Worm (Caenorhabditis elegans): ENCODE data around the gene sdz-27.

The sdz-27 gene

DNA sequence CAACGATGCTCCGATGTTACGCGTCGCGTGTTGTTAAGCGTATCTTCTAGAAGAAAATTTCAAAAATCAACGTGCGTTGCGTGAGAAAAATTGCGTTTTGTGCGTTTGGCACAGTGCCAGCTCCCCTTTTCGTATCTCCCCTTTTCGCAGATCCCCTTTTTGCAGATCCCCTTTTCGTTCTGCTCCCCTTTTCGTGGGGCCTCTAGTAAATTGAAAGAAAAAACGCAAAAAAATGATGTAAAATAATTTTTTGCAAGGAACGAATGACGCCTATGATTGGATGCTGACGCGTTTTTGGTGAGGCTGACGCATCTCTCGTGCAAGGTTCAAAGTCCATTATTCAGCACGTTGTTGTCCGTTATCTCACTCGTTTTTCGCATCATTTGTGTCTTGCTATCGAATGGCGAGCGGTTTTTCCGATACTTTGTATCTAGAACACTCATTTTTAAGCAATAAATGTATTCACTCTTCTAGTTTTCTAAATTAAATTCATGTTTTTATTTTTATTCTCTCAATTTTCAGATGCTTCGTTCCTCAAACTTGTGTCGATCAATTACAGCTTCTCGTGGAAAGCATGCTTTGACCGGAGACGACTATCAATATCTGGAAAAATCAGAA is 7.6 kb upstream of the sdz-27 start, which contains the start of gene cpt-2 (continued):
- TF ChIP-seq xnd-1 (tag; optimal IDR thresholded peaks at IDR 0.05) (peak; percentile 44), Y67H2A.10 (GFP tag; conservative IDR thresholded peaks at IDR 0.05) (peak; percentile 43; the same call in 1 of the 2 replicates), Y95B8A.8 (GFP tag; IDR thresholded peaks at IDR 0.05) (peak; percentile 79; the same call in 1 of the 2 replicates), bed-2 (GFP tag; IDR thresholded peaks at IDR 0.05) (peak; percentile 86), mcd-1 (GFP tag; IDR thresholded peaks at IDR 0.05) (peak; percentile 92), ekl-4 (GFP tag; IDR thresholded peaks at IDR 0.05) (peak; percentile 86; the same call in 1 of the 2 replicates), aptf-2 (GFP tag; conservative IDR thresholded peaks at IDR 0.05) (0 out of 2 replicates have a peak, but pooled peaks have one; percentile 38), pbrm-1 (GFP tag; IDR thresholded peaks at IDR 0.05) (peak; percentile 90), B0336.3 (GFP tag; IDR thresholded peaks at IDR 0.05) (peak; percentile 76), tbp1 (GFP tag; optimal IDR thresholded peaks at IDR 0.05) (peak; percentile 67), attf-3 (GFP tag; conservative IDR thresholded peaks at IDR 0.05) (peak; percentile 76), madf-8 (GFP tag; conservative IDR thresholded peaks at IDR 0.05) (peak; percentile 63), dpl-1 (GFP tag; optimal IDR thresholded peaks at IDR 0.05) (peak; percentile 44), C17E4.6 (GFP tag; IDR thresholded peaks at IDR 0.05) (peak; percentile 88), snpc-4 (GFP tag; optimal IDR thresholded peaks at IDR 0.05) (peak; percentile 13), snpc-4 (tag; optimal IDR thresholded peaks at IDR 0.05) (peak; percentile 27 to 71 (median 62)), Y56A3A.18 (GFP tag; IDR thresholded peaks at IDR 0.05) (peak; percentile 58; the same call in 1 of the 2 replicates), ztf-26 (tag; optimal IDR thresholded peaks at IDR 0.05) (peak; percentile 54), ceh-100 (GFP tag; IDR thresholded peaks at IDR 0.05) (peak; percentile 98), egl-44 (GFP tag; IDR thresholded peaks at IDR 0.05) (peak; percentile 92), C06A6.2 (GFP tag; conservative IDR thresholded peaks at IDR 0.05) (peak; percentile 65), atf-7 (tag; optimal IDR thresholded peaks at IDR 0.05) (peak; percentile 73), lin-54 (GFP tag; optimal IDR thresholded peaks at IDR 0.05) (peak; percentile 86)

DNA sequence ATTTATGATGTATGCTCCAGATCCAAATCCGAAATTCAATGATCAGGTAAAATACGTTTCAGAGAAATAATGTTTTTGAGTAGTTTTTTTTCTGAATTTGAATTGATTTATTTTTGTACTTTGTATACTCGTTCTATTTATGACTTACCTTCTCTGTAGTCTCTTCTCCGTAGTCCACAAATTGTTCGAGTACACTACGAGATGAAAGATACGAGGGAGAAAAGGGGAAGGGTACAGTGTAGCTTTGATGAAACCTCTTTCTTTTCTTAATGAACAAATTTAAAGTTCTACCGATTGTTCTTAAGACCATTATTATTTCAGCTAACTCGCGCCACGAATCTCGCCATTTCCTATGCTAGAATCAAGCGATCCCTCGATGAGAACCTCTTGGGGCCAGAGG is 6.8 kb upstream of the sdz-27 start:
- TF ChIP-seq let-607 (tag; optimal IDR thresholded peaks at IDR 0.05): no peak
- TF ChIP-seq nfya-2 (GFP tag; IDR thresholded peaks at IDR 0.05): no peak
- no peak for TF ChIP-seq aptf-3 (GFP tag; IDR thresholded peaks at IDR 0.05)
- TF ChIP-seq nhr-90 (tag; optimal IDR thresholded peaks at IDR 0.05): no peak
- no peak for TF ChIP-seq ztf-26 (tag; optimal IDR thresholded peaks at IDR 0.05)
- TF ChIP-seq ceh-40 (GFP tag; IDR thresholded peaks at IDR 0.05): no peak
- no peak for TF ChIP-seq ZK185.1 (tag; optimal IDR thresholded peaks at IDR 0.05; ENCODE audit: poor library complexity, severe bottlenecking)
- TF ChIP-seq lin-26 (GFP tag; IDR thresholded peaks at IDR 0.05): no peak
- no peak for TF ChIP-seq dpff-1 (tag; optimal IDR thresholded peaks at IDR 0.05)
- TF ChIP-seq attf-6 (GFP tag; IDR thresholded peaks at IDR 0.05): no peak
- no peak for TF ChIP-seq mcd-1 (GFP tag; IDR thresholded peaks at IDR 0.05)
- TF ChIP-seq madf-10 (tag; optimal IDR thresholded peaks at IDR 0.05): no peak
- TF ChIP-seq tbp1 (GFP tag; optimal IDR thresholded peaks at IDR 0.05): no peak

ce11 chrIV:11183013-11183412 is 3.8 kb upstream of the sdz-27 start, which contains the start of gene prx-14:
prx-14 (plus strand) TSS chrIV:11183132.
- no peak for TF ChIP-seq unc-130 (GFP tag; optimal IDR thresholded peaks at IDR 0.05)
- 0 out of 2 replicates have a peak, but pooled peaks have one; percentile 7 for TF ChIP-seq ekl-4 (GFP tag; IDR thresholded peaks at IDR 0.05)
- TF ChIP-seq mcd-1 (GFP tag; IDR thresholded peaks at IDR 0.05): no peak
- no peak for TF ChIP-seq let-607 (tag; optimal IDR thresholded peaks at IDR 0.05)
- no peak for TF ChIP-seq lin-54 (GFP tag; optimal IDR thresholded peaks at IDR 0.05)
- TF ChIP-seq B0336.3 (GFP tag; IDR thresholded peaks at IDR 0.05): peak; percentile 67
- TF ChIP-seq lsy-27 (tag; optimal IDR thresholded peaks at IDR 0.05; ENCODE audit: borderline replicate concordance, insufficient read depth): no peak
- TF ChIP-seq repo-1 (tag; optimal IDR thresholded peaks at IDR 0.05): peak; percentile 52
- no peak for TF ChIP-seq K11D2.4 (GFP tag; IDR thresholded peaks at IDR 0.05)
- no peak for TF ChIP-seq K12H6.12 (tag; optimal IDR thresholded peaks at IDR 0.05)
- peak; percentile 2 for TF ChIP-seq gei-17 (GFP tag; optimal IDR thresholded peaks at IDR 0.05)
- TF ChIP-seq madf-3 (GFP tag; IDR thresholded peaks at IDR 0.05): no peak
- TF ChIP-seq Y53G8AR.9 (GFP tag; conservative IDR thresholded peaks at IDR 0.05): peak; percentile 60
- TF ChIP-seq nfya-1 (tag; optimal IDR thresholded peaks at IDR 0.05; ENCODE audit: borderline replicate concordance, insufficient read depth): no peak
- TF ChIP-seq lin-35 (GFP tag; optimal IDR thresholded peaks at IDR 0.05): no peak
- no peak for TF ChIP-seq somi-1 (GFP tag; optimal IDR thresholded peaks at IDR 0.05)
- TF ChIP-seq C17E4.6 (GFP tag; IDR thresholded peaks at IDR 0.05): 0 out of 2 replicates have a peak, but pooled peaks have one; percentile 42
- TF ChIP-seq unc-62 (GFP tag; optimal IDR thresholded peaks at IDR 0.05): no peak
